Fruit fly (Drosophila melanogaster) whole organism, embryonic: ENCODE data around the gene org-1.

Experiments used
- Asciz ChIP-seq: fragments of 200-800 bp; sonication (Bioruptor generic); optimal IDR thresholded peaks from 2 replicates; lab custom pipeline; 2017; ENCODE audit warnings: missing biosample characterization, mild to moderate bottlenecking, missing genetic modification characterization, missing genetic modification reagents
- B-H2 ChIP-seq: fragments of 200-800 bp; sonication (Bioruptor generic); optimal IDR thresholded peaks from 2 replicates; lab custom pipeline; 2018; ENCODE audit warnings: missing biosample characterization, mild to moderate bottlenecking, missing genetic modification characterization
- C15 ChIP-seq: fragments of 200-800 bp; sonication (Bioruptor generic); IDR thresholded peaks from 3 replicates; pipeline ENCODE4 v1.3.6; 2022; ENCODE audit warnings: missing biosample characterization, missing genetic modification characterization
- CG12071 ChIP-seq: fragments of 200-800 bp; sonication (Bioruptor generic); optimal IDR thresholded peaks from 3 replicates; lab custom pipeline; 2018; ENCODE audit warnings: missing biosample characterization, mild to moderate bottlenecking, missing genetic modification characterization
- CG1233 ChIP-seq: fragments of 200-800 bp; sonication (Bioruptor generic); optimal IDR thresholded peaks from 4 replicates; lab custom pipeline; 2018; ENCODE audit warnings: missing biosample characterization, mild to moderate bottlenecking, missing genetic modification characterization
- CG12659 ChIP-seq: fragments of 200-800 bp; sonication (Bioruptor generic); optimal IDR thresholded peaks from 3 replicates; lab custom pipeline; 2017; ENCODE audit warnings: mild to moderate bottlenecking, missing biosample characterization, missing genetic modification reagents, missing genetic modification characterization
- CG13296 ChIP-seq: fragments of 200-800 bp; sonication (Bioruptor generic); optimal IDR thresholded peaks from 3 replicates; lab custom pipeline; 2018; ENCODE audit warnings: missing biosample characterization, mild to moderate bottlenecking, missing genetic modification characterization
- CG13424 ChIP-seq: fragments of 200-800 bp; sonication (Bioruptor generic); optimal IDR thresholded peaks from 2 replicates; lab custom pipeline; 2019; ENCODE audit warnings: missing biosample characterization, mild to moderate bottlenecking, missing genetic modification characterization, moderate library complexity
- CG13775 ChIP-seq: fragments of 200-800 bp; sonication (Bioruptor generic); optimal IDR thresholded peaks from 3 replicates; lab custom pipeline; 2017; ENCODE audit warnings: missing biosample characterization, mild to moderate bottlenecking, missing genetic modification characterization
- CG17328 ChIP-seq: fragments of 200-800 bp; sonication (Bioruptor generic); IDR thresholded peaks from 2 replicates; pipeline ENCODE4 v1.3.6; 2022; ENCODE audit warnings: missing biosample characterization, missing genetic modification characterization
- CG2875 ChIP-seq: fragments of 200-800 bp; sonication (Bioruptor generic); optimal IDR thresholded peaks from 2 replicates; lab custom pipeline; 2017; ENCODE audit warnings: missing biosample characterization, mild to moderate bottlenecking, missing genetic modification characterization, missing genetic modification reagents
- CG2889 ChIP-seq: fragments of 200-800 bp; sonication (Bioruptor generic); IDR thresholded peaks from 3 replicates; pipeline ENCODE4 v1.3.6; 2022; ENCODE audit warnings: missing biosample characterization, missing genetic modification characterization
- CG30403 ChIP-seq: fragments of 200-800 bp; sonication (Bioruptor generic); optimal IDR thresholded peaks from 3 replicates; lab custom pipeline; 2016; ENCODE audit warnings: missing biosample characterization, missing genetic modification characterization
- CG30431 ChIP-seq: fragments of 200-800 bp; sonication (Bioruptor generic); optimal IDR thresholded peaks from 2 replicates; lab custom pipeline; 2017; ENCODE audit warnings: missing biosample characterization, missing genetic modification characterization
- CG32767 ChIP-seq: fragments of 200-800 bp; sonication (Bioruptor generic); IDR thresholded peaks from 2 replicates; pipeline ENCODE4 v1.3.6; 2022; ENCODE audit warnings: missing biosample characterization, missing genetic modification characterization
- CG34376 ChIP-seq: fragments of 200-800 bp; sonication (Bioruptor generic); optimal IDR thresholded peaks from 2 replicates; lab custom pipeline; 2018; ENCODE audit warnings: missing biosample characterization, mild to moderate bottlenecking, missing genetic modification characterization
- CG4404 ChIP-seq: fragments of 200-800 bp; sonication (Bioruptor generic); IDR thresholded peaks from 2 replicates; pipeline ENCODE4 v1.3.6; 2022; ENCODE audit warnings: missing biosample characterization, missing genetic modification characterization
- CG8290 ChIP-seq, 3 experiments: fragments of 200-800 bp; sonication (Bioruptor generic); optimal IDR thresholded peaks; 2 replicates each; lab custom pipeline; 2016 to 2019; ENCODE audit warnings: missing biosample characterization in 3 of 3, missing genetic modification characterization in 3 of 3, mild to moderate bottlenecking in 2 of 3, moderate library complexity in 1 of 3
- Dip2 ChIP-seq: fragments of 200-800 bp; sonication (Bioruptor generic); IDR thresholded peaks from 2 replicates; pipeline ENCODE4 v1.3.6; 2022; ENCODE audit warnings: missing biosample characterization, missing genetic modification characterization
- Dll ChIP-seq: fragments of 200-800 bp; sonication (Bioruptor generic); IDR thresholded peaks from 4 replicates; pipeline ENCODE4 v1.3.6; 2022; ENCODE audit warnings: missing biosample characterization, missing genetic modification characterization; ENCODE audit not compliant: partially characterized antibody
- HLHmδ ChIP-seq: fragments of 200-800 bp; sonication (Bioruptor generic); optimal IDR thresholded peaks from 2 replicates; lab custom pipeline; 2018; ENCODE audit warnings: missing biosample characterization, mild to moderate bottlenecking, missing genetic modification characterization, moderate library complexity
- MESR4 ChIP-seq: fragments of 200-800 bp; sonication (Bioruptor generic); optimal IDR thresholded peaks from 2 replicates; lab custom pipeline; 2018; ENCODE audit warnings: missing biosample characterization, mild to moderate bottlenecking, missing genetic modification characterization, moderate library complexity
- Max ChIP-seq: fragments of 200-800 bp; sonication (Bioruptor generic); optimal IDR thresholded peaks from 2 replicates; lab custom pipeline; 2016; ENCODE audit warnings: missing biosample characterization, mild to moderate bottlenecking, missing genetic modification characterization
- Ptx1 ChIP-seq: fragments of 200-800 bp; sonication (Bioruptor generic); IDR thresholded peaks from 2 replicates; pipeline ENCODE4 v1.3.6; 2022; ENCODE audit warnings: missing biosample characterization, missing genetic modification characterization
- Ravus ChIP-seq: fragments of 200-800 bp; sonication (Bioruptor generic); IDR thresholded peaks from 2 replicates; pipeline ENCODE4 v1.3.6; 2022; ENCODE audit warnings: missing biosample characterization, missing genetic modification characterization
- Taf1 ChIP-seq: fragments of 200-800 bp; sonication (Bioruptor generic); IDR thresholded peaks from 2 replicates; pipeline ENCODE4 v1.3.6; 2022; ENCODE audit warnings: missing biosample characterization, missing genetic modification characterization
- ase ChIP-seq: fragments of 200-800 bp; sonication (Bioruptor generic); IDR thresholded peaks from 3 replicates; pipeline ENCODE4 v1.3.6; 2022; ENCODE audit warnings: missing biosample characterization, missing genetic modification characterization
- corto ChIP-seq: fragments of 200-800 bp; sonication (Bioruptor generic); optimal IDR thresholded peaks from 2 replicates; lab custom pipeline; 2016; ENCODE audit warnings: missing biosample characterization, mild to moderate bottlenecking, missing genetic modification characterization, moderate library complexity
- da ChIP-seq: fragments of 200-800 bp; sonication (Bioruptor generic); optimal IDR thresholded peaks from 2 replicates; lab custom pipeline; 2016; ENCODE audit warnings: missing biosample characterization, missing genetic modification characterization
- gro ChIP-seq: fragments of 200-800 bp; sonication (Bioruptor generic); optimal IDR thresholded peaks from 2 replicates; lab custom pipeline; 2016; ENCODE audit warnings: missing biosample characterization, missing genetic modification characterization
- hkb ChIP-seq, 2 experiments: fragments of 200-800 bp in 1 of 2; fragments of >200 bp in 1 of 2; sonication (Bioruptor generic) in 1 of 2; IDR thresholded peaks in 1 of 2; optimal IDR thresholded peaks in 1 of 2; 2 replicates each; pipeline versions ENCODE4 v1.3.6 to Lab custom; 2017 to 2022; ENCODE audit warnings: missing biosample characterization in 1 of 2, missing genetic modification characterization in 1 of 2
- kay ChIP-seq: fragments of 200-800 bp; sonication (Bioruptor generic); optimal IDR thresholded peaks from 2 replicates; lab custom pipeline; 2016; ENCODE audit warnings: missing biosample characterization, missing genetic modification characterization
- lola ChIP-seq, 3 experiments: fragments of >200 bp in 2 of 3; fragments of 200-800 bp in 1 of 3; sonication (Bioruptor generic) in 1 of 3; optimal IDR thresholded peaks; 2 replicates each; lab custom pipeline; 2017 to 2019; ENCODE audit warnings: missing biosample characterization in 3 of 3, missing genetic modification characterization in 3 of 3, mild to moderate bottlenecking in 1 of 3, moderate library complexity in 1 of 3
- nerfin-2 ChIP-seq: fragments of 200-800 bp; sonication (Bioruptor generic); IDR thresholded peaks from 2 replicates; pipeline ENCODE4 v1.3.6; 2022; ENCODE audit warnings: missing biosample characterization, missing genetic modification characterization; ENCODE audit not compliant: partially characterized antibody
- nom ChIP-seq: fragments of 200-800 bp; sonication (Bioruptor generic); optimal IDR thresholded peaks from 2 replicates; lab custom pipeline; 2017; ENCODE audit warnings: missing biosample characterization, missing genetic modification characterization, mild to moderate bottlenecking, moderate library complexity, missing genetic modification reagents
- org-1 ChIP-seq: fragments of 200-800 bp; sonication (Bioruptor generic); optimal IDR thresholded peaks from 2 replicates; lab custom pipeline; 2017; ENCODE audit warnings: missing biosample characterization, missing genetic modification characterization
- pnt ChIP-seq: fragments of 200-800 bp; sonication (Bioruptor generic); optimal IDR thresholded peaks from 3 replicates; lab custom pipeline; 2016; ENCODE audit warnings: missing biosample characterization, missing genetic modification characterization
- pum ChIP-seq: fragments of 200-800 bp; sonication (Bioruptor generic); optimal IDR thresholded peaks from 2 replicates; lab custom pipeline; 2016; ENCODE audit warnings: missing biosample characterization, missing genetic modification characterization
- slp2 ChIP-seq: fragments of 200-800 bp; sonication (Bioruptor generic); optimal IDR thresholded peaks from 2 replicates; lab custom pipeline; 2016; ENCODE audit warnings: missing biosample characterization, missing genetic modification characterization
- ssp ChIP-seq: fragments of 200-800 bp; sonication (Bioruptor generic); IDR thresholded peaks from 2 replicates; pipeline ENCODE4 v1.3.6; 2022; ENCODE audit warnings: missing biosample characterization, missing genetic modification characterization
- stc ChIP-seq: fragments of 200-800 bp; sonication (Bioruptor generic); IDR thresholded peaks from 2 replicates; pipeline ENCODE4 v1.3.6; 2022; ENCODE audit warnings: missing biosample characterization, missing genetic modification characterization
- stwl ChIP-seq: fragments of 200-800 bp; sonication (Bioruptor generic); optimal IDR thresholded peaks from 3 replicates; lab custom pipeline; 2018; ENCODE audit warnings: missing biosample characterization, mild to moderate bottlenecking, missing genetic modification characterization, moderate library complexity
- tll ChIP-seq, 2 experiments: fragments of 200-800 bp in 1 of 2; fragments of >200 bp in 1 of 2; sonication (Bioruptor generic) in 1 of 2; optimal IDR thresholded peaks; 2 replicates each; lab custom pipeline; 2017 to 2019; ENCODE audit warnings: missing biosample characterization in 2 of 2, missing genetic modification characterization in 2 of 2, mild to moderate bottlenecking in 1 of 2, moderate library complexity in 1 of 2
- tna ChIP-seq: fragments of 200-800 bp; sonication (Bioruptor generic); IDR thresholded peaks from 2 replicates; pipeline ENCODE4 v1.3.6; 2022; ENCODE audit warnings: missing biosample characterization, missing genetic modification characterization; ENCODE audit not compliant: partially characterized antibody
- unpg ChIP-seq: fragments of 200-800 bp; sonication (Bioruptor generic); optimal IDR thresholded peaks from 3 replicates; lab custom pipeline; 2018; ENCODE audit warnings: missing biosample characterization, mild to moderate bottlenecking, missing genetic modification characterization, moderate library complexity
- vfl ChIP-seq: fragments of 200-800 bp; sonication (Bioruptor generic); optimal IDR thresholded peaks from 2 replicates; lab custom pipeline; 2016; ENCODE audit warnings: missing biosample characterization, missing genetic modification characterization
- vvl ChIP-seq: fragments of 200-800 bp; sonication (Bioruptor generic); IDR thresholded peaks from 2 replicates; pipeline ENCODE4 v1.3.6; 2022; ENCODE audit warnings: missing biosample characterization, missing genetic modification characterization
- zen2 ChIP-seq: fragments of 200-800 bp; sonication (Bioruptor generic); IDR thresholded peaks from 3 replicates; pipeline ENCODE4 v1.3.6; 2022; ENCODE audit warnings: missing biosample characterization, missing genetic modification characterization; ENCODE audit not compliant: partially characterized antibody

Gene org-1

dm6 chrX:8464378-8465036 is 9.6 kb upstream of the org-1 start, which contains the start of gene Sptr (continued):
- TF ChIP-seq tll (GFP tag; optimal IDR thresholded peaks at IDR 0.05; lab: Kevin White, UChicago) (no peak), CG30431 (GFP tag; lab: Kevin White, UChicago) (peak; percentile 33), slp2 (GFP tag; lab: Kevin White, UChicago) (peak; percentile 38), Asciz (peak; percentile 76), CG1233 (GFP tag; lab: Kevin White, UChicago) (peak; percentile 80), Dip2 (GFP tag; lab: Robert Waterston, UW) (no peak), lola (GFP tag; optimal IDR thresholded peaks at IDR 0.05; lab: Kevin White, UChicago) (peak in 1 of 3 experiments; percentile 46), kay (peak; percentile 66), da (GFP tag; lab: Kevin White, UChicago) (no peak), ssp (peak; percentile 72), nerfin-2 (GFP tag; lab: Robert Waterston, UW) (no peak), Ptx1 (peak; percentile 90), CG13775 (GFP tag; lab: Kevin White, UChicago) (peak; percentile 80), CG2875 (GFP tag; lab: Kevin White, UChicago) (peak; percentile 62), CG4404 (GFP tag; lab: Robert Waterston, UW) (peak; percentile 65), CG32767 (GFP tag; lab: Robert Waterston, UW) (peak; percentile 73), corto (GFP tag; lab: Kevin White, UChicago) (peak; percentile 90), Dll (GFP tag; lab: Robert Waterston, UW) (no peak), HLHmδ (GFP tag; lab: Kevin White, UChicago) (no peak), CG30403 (GFP tag; lab: Kevin White, UChicago) (peak; percentile 90), ase (GFP tag; lab: Robert Waterston, UW) (peak; percentile 77; the same call in 2 of the 3 replicates), Ravus (GFP tag; lab: Robert Waterston, UW) (peak; percentile 61), Taf1 (peak; percentile 90), C15 (GFP tag; lab: Robert Waterston, UW) (peak; percentile 79; the same call in 2 of the 3 replicates), CG17328 (GFP tag; lab: Robert Waterston, UW) (peak; percentile 88), hkb (optimal IDR thresholded peaks at IDR 0.05; lab: Kevin White, UChicago) (no peak), hkb (GFP tag; IDR thresholded peaks at IDR 0.05; lab: Robert Waterston, UW) (peak; percentile 94), zen2 (GFP tag; lab: Robert Waterston, UW) (no peak), stc (GFP tag; lab: Robert Waterston, UW) (peak; percentile 93), CG12659 (GFP tag; lab: Kevin White, UChicago) (peak; percentile 92), unpg (GFP tag; lab: Kevin White, UChicago) (peak; percentile 92), nom (peak; percentile 88), vfl (peak; percentile 82), MESR4 (GFP tag; lab: Kevin White, UChicago) (no peak), org-1 (GFP tag; lab: Kevin White, UChicago) (peak; percentile 82), B-H2 (GFP tag; lab: Kevin White, UChicago) (peak; percentile 93), tna (GFP tag; lab: Robert Waterston, UW) (no peak), CG12071 (GFP tag; lab: Kevin White, UChicago) (peak; percentile 73), CG13424 (tag; lab: Kevin White, UChicago) (peak; percentile 91), pnt (GFP tag; lab: Kevin White, UChicago) (peak; percentile 59), gro (GFP tag; lab: Kevin White, UChicago) (peak; percentile 86), CG2889 (GFP tag; lab: Robert Waterston, UW) (peak; percentile 75), vvl (GFP tag; lab: Robert Waterston, UW) (peak; percentile 95), pum (GFP tag; lab: Kevin White, UChicago) (peak; percentile 54), CG13296 (GFP tag; lab: Kevin White, UChicago) (peak; percentile 93), CG34376 (GFP tag; lab: Kevin White, UChicago) (peak; percentile 93), Max (GFP tag; lab: Kevin White, UChicago) (peak; percentile 67), CG8290 (GFP tag; optimal IDR thresholded peaks at IDR 0.05; lab: Kevin White, UChicago) (peak; percentile 20), CG8290 (tag; optimal IDR thresholded peaks at IDR 0.05; lab: Kevin White, UChicago) (peak in 1 of 2 experiments; percentile 80), stwl (tag; lab: Kevin White, UChicago) (no peak)
